Worm (Caenorhabditis elegans): ENCODE data around the gene cnnm-3.

The cnnm-3 gene

DNA sequence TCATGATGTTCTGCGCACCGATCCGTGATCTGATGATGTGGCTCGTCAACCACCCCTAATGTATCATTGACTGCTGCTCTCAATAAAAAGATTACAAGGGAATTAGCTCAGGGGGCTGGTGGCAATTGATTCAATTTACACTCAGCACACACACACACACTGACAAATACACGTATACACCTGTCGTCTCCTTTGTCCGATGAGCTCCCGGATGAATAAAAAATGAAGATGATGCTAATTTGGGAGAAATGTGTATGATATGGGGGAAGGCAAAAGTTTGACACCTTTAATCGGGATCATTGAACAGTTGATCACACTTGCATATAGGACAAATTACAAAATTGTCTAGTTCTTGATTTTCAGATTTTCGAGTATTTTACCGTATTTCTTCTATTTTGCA is 21.4 kb upstream of the cnnm-3 start:
- no peak for TF ChIP-seq K09A11.1 (tag; optimal IDR thresholded peaks at IDR 0.05; ENCODE audit: insufficient read depth)
- TF ChIP-seq pax-1 (tag; optimal IDR thresholded peaks at IDR 0.05) = no peak
- TF ChIP-seq ceh-6 (GFP tag; optimal IDR thresholded peaks at IDR 0.05) = no peak
- TF ChIP-seq hlh-8 (tag; optimal IDR thresholded peaks at IDR 0.05) = no peak
- no peak for TF ChIP-seq npax-4 (tag; optimal IDR thresholded peaks at IDR 0.05)
- no peak for TF ChIP-seq ceh-24 (tag; optimal IDR thresholded peaks at IDR 0.05)
- TF ChIP-seq dve-1 (tag; optimal IDR thresholded peaks at IDR 0.05) = no peak
- TF ChIP-seq pqm-1 (tag; optimal IDR thresholded peaks at IDR 0.05) = no peak
- no peak for TF ChIP-seq ttx-3 (tag; optimal IDR thresholded peaks at IDR 0.05)
- TF ChIP-seq ahr-1 (tag; optimal IDR thresholded peaks at IDR 0.05) = no peak
- no peak for TF ChIP-seq fkh-10 (GFP tag; optimal IDR thresholded peaks at IDR 0.05)
- TF ChIP-seq eyg-1 (tag; optimal IDR thresholded peaks at IDR 0.05) = no peak
- TF ChIP-seq mec-3 (tag; optimal IDR thresholded peaks at IDR 0.05; ENCODE audit: borderline replicate concordance) = no peak

DNA sequence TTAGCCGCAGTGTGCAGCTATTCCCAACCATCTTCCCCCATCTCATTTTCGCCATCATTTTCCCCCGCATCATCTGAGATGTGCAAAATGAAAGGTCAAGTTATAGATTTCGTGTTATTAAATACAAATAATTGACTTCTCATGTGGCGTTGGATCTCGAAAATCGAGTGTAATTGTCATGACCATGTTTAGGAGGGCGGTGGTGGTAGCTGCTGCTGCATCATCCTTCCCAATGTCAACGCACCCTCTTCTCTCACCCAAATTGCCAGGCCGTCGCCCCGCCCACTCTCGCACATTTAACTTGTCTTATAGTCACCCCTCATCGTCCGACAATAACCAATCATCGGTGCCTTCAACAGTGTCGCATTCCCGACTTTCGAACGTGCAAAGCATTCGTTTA is 17.6 kb upstream of the cnnm-3 start, which contains the start of gene ceh-30:
Gene ceh-30 (plus strand): TSS at position 301 of the 400 bp plus-strand sequence.
- TF ChIP-seq ets-4 (tag; optimal IDR thresholded peaks at IDR 0.05) = no peak
- no peak for TF ChIP-seq elt-4 (tag; optimal IDR thresholded peaks at IDR 0.05)
- TF ChIP-seq C08G9.2 (tag; optimal IDR thresholded peaks at IDR 0.05) = no peak
- no peak for TF ChIP-seq sox-2 (GFP tag; IDR thresholded peaks at IDR 0.05)
- no peak for TF ChIP-seq F13H6.1 (tag; optimal IDR thresholded peaks at IDR 0.05)
- TF ChIP-seq ceh-14 (tag; optimal IDR thresholded peaks at IDR 0.05) = no peak
- no peak for TF ChIP-seq unc-55 (GFP tag; optimal IDR thresholded peaks at IDR 0.05)
- no peak for TF ChIP-seq unc-86 (tag; optimal IDR thresholded peaks at IDR 0.05)
- TF ChIP-seq ceh-18 (tag; optimal IDR thresholded peaks at IDR 0.05) = no peak
- TF ChIP-seq ceh-22 (tag; optimal IDR thresholded peaks at IDR 0.05) = no peak
- no peak for TF ChIP-seq C38D4.7 (GFP tag; optimal IDR thresholded peaks at IDR 0.05)
- TF ChIP-seq unc-42 (tag; optimal IDR thresholded peaks at IDR 0.05) = no peak
- no peak for TF ChIP-seq dmd-4 (tag; optimal IDR thresholded peaks at IDR 0.05; ENCODE audit: borderline replicate concordance)
- TF ChIP-seq ceh-6 (GFP tag; optimal IDR thresholded peaks at IDR 0.05) = no peak

DNA sequence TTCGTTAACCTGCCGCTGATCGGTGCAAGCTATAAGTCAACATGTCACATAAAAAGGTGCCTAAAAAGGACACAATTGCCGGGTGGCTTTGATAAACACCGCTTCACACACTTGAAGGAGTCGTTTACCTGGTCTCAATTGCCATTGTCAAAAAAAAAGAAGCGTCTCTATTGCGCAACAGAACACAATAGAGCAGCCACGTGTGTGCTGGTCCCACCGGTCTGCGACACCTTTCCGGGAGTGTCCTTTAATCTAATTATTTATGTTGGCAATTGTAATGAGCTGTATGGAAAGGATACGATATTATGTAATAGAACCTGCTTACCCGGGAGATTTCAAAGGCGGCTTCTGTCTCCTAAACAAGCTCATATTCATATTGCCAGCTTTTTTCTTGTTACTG is 16.1 kb upstream of the cnnm-3 start:
- TF ChIP-seq K02D7.2 (tag; optimal IDR thresholded peaks at IDR 0.05) (no peak), T23F11.4 (GFP tag; optimal IDR thresholded peaks at IDR 0.05) (no peak), fkh-6 (tag; optimal IDR thresholded peaks at IDR 0.05) (no peak), gmeb-2 (tag; optimal IDR thresholded peaks at IDR 0.05) (no peak), ets-4 (tag; optimal IDR thresholded peaks at IDR 0.05) (no peak), fax-1 (tag; optimal IDR thresholded peaks at IDR 0.05) (no peak), nhr-232 (tag; optimal IDR thresholded peaks at IDR 0.05) (no peak), lim-6 (tag; optimal IDR thresholded peaks at IDR 0.05) (no peak), ceh-18 (tag; optimal IDR thresholded peaks at IDR 0.05) (no peak)

DNA sequence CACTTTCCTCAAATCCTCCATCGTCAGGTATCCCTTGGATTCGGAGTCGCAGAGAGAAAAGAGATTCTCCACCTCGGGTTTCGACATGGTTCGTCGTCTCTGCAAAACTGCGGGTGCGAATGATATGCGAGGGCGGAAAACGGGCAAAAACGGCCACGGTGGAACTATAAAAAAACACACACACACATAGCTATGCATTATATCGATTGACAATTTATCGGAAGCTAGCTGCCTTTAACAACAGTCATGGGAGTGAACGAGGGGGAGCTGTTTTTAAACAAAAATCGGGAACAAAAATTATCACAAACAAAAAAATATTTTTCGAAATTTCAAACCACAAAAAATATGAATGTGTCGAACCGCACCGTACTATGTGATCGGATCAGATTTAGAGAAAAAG is 13.7 kb upstream of the cnnm-3 start, which contains the start of gene rsef-1:
Gene rsef-1 (minus strand): TSS at position 101 of the 400 bp plus-strand sequence.
- TF ChIP-seq pha-4 (tag; optimal IDR thresholded peaks at IDR 0.05) = no peak
- no peak for TF ChIP-seq ttx-3 (tag; optimal IDR thresholded peaks at IDR 0.05)
- no peak for TF ChIP-seq hlh-30 (tag; optimal IDR thresholded peaks at IDR 0.05; ENCODE audit: insufficient read depth)
- no peak for TF ChIP-seq npax-4 (tag; optimal IDR thresholded peaks at IDR 0.05)
- TF ChIP-seq dmd-4 (tag; optimal IDR thresholded peaks at IDR 0.05; ENCODE audit: borderline replicate concordance) = no peak
- no peak for TF ChIP-seq rnt-1 (tag; optimal IDR thresholded peaks at IDR 0.05)
- no peak for TF ChIP-seq odd-2 (tag; optimal IDR thresholded peaks at IDR 0.05)
- TF ChIP-seq madf-2 (tag; optimal IDR thresholded peaks at IDR 0.05) = no peak
- TF ChIP-seq zip-5 (tag; optimal IDR thresholded peaks at IDR 0.05) = no peak
- no peak for TF ChIP-seq sdc-2 (tag; optimal IDR thresholded peaks at IDR 0.05)
- no peak for TF ChIP-seq fkh-6 (tag; optimal IDR thresholded peaks at IDR 0.05)
- TF ChIP-seq ceh-34 (tag; optimal IDR thresholded peaks at IDR 0.05) = no peak
- TF ChIP-seq hlh-6 (tag; optimal IDR thresholded peaks at IDR 0.05) = no peak
- no peak for TF ChIP-seq ceh-9 (tag; optimal IDR thresholded peaks at IDR 0.05)
- no peak for TF ChIP-seq gmeb-2 (tag; optimal IDR thresholded peaks at IDR 0.05)
- no peak for TF ChIP-seq ceh-2 (tag; optimal IDR thresholded peaks at IDR 0.05)

Data from whole organism, late embryonic.